Fruit fly (Drosophila melanogaster) whole organism, embryonic: ENCODE data around the gene brv3.

Experiments used
- Ada2b ChIP-seq: fragments of 200-800 bp; sonication (Bioruptor generic); IDR thresholded peaks from 2 replicates; pipeline ENCODE4 v1.3.6; 2022; ENCODE audit warnings: missing biosample characterization, missing genetic modification characterization
- Adf1 ChIP-seq: fragments of 200-800 bp; sonication (Bioruptor generic); IDR thresholded peaks from 2 replicates; pipeline ENCODE4 v1.3.6; 2022; ENCODE audit warnings: missing biosample characterization, missing genetic modification characterization
- Awh ChIP-seq: fragments of 200-800 bp; sonication (Bioruptor generic); IDR thresholded peaks from 2 replicates; pipeline ENCODE4, ENCODE4 v1.3.6; 2022; ENCODE audit warnings: missing biosample characterization, missing genetic modification characterization
- CG12236 ChIP-seq: fragments of 200-800 bp; sonication (Bioruptor generic); optimal IDR thresholded peaks from 2 replicates; lab custom pipeline; 2016; ENCODE audit warnings: missing biosample characterization, missing genetic modification characterization
- CG15011 ChIP-seq: fragments of 200-800 bp; sonication (Bioruptor generic); optimal IDR thresholded peaks from 3 replicates; lab custom pipeline; 2018; ENCODE audit warnings: missing biosample characterization, mild to moderate bottlenecking, missing genetic modification characterization
- CG17359 ChIP-seq: fragments of 200-800 bp; sonication (Bioruptor generic); optimal IDR thresholded peaks from 3 replicates; lab custom pipeline; 2018; ENCODE audit warnings: missing biosample characterization, mild to moderate bottlenecking, missing genetic modification characterization, moderate library complexity
- CG18011 ChIP-seq: fragments of 200-800 bp; sonication (Bioruptor generic); optimal IDR thresholded peaks from 2 replicates; lab custom pipeline; 2017; ENCODE audit warnings: missing biosample characterization, missing genetic modification characterization, mild to moderate bottlenecking, moderate library complexity, missing genotype
- CG18599 ChIP-seq: fragments of 200-800 bp; sonication (Bioruptor generic); optimal IDR thresholded peaks from 3 replicates; lab custom pipeline; 2017; ENCODE audit warnings: missing biosample characterization, missing genetic modification characterization, mild to moderate bottlenecking, moderate library complexity, missing genetic modification reagents
- CG18764 ChIP-seq: fragments of 200-800 bp; sonication (Bioruptor generic); optimal IDR thresholded peaks from 3 replicates; lab custom pipeline; 2016; ENCODE audit warnings: missing biosample characterization, missing genetic modification characterization
- CG2116 ChIP-seq: fragments of 200-800 bp; sonication (Bioruptor generic); optimal IDR thresholded peaks from 3 replicates; lab custom pipeline; 2018; ENCODE audit warnings: missing biosample characterization, mild to moderate bottlenecking, missing genetic modification characterization
- CG2120 ChIP-seq: fragments of 200-800 bp; sonication (Bioruptor generic); optimal IDR thresholded peaks from 3 replicates; lab custom pipeline; 2016; ENCODE audit warnings: missing biosample characterization, missing genetic modification characterization
- CG2202 ChIP-seq: fragments of 200-800 bp; sonication (Bioruptor generic); optimal IDR thresholded peaks from 2 replicates; lab custom pipeline; 2018; ENCODE audit warnings: missing biosample characterization, mild to moderate bottlenecking, missing genetic modification characterization
- CG2678 ChIP-seq: fragments of 200-800 bp; sonication (Bioruptor generic); optimal IDR thresholded peaks from 3 replicates; lab custom pipeline; 2019; ENCODE audit warnings: missing biosample characterization, mild to moderate bottlenecking, missing genetic modification characterization, moderate library complexity
- CG31365 ChIP-seq: fragments of 200-800 bp; sonication (Bioruptor generic); optimal IDR thresholded peaks from 2 replicates; lab custom pipeline; 2018; ENCODE audit warnings: missing biosample characterization, mild to moderate bottlenecking, missing genetic modification characterization
- CG32532 ChIP-seq: fragments of 200-800 bp; sonication (Bioruptor generic); IDR thresholded peaks from 2 replicates; pipeline ENCODE4 v1.3.6; 2022; ENCODE audit warnings: missing biosample characterization, missing genetic modification characterization
- CG34422 ChIP-seq: fragments of 200-800 bp; sonication (Bioruptor generic); IDR thresholded peaks from 3 replicates; pipeline ENCODE4 v1.3.6; 2022; ENCODE audit warnings: missing biosample characterization, missing genetic modification characterization
- CG4404 ChIP-seq: fragments of 200-800 bp; sonication (Bioruptor generic); IDR thresholded peaks from 2 replicates; pipeline ENCODE4 v1.3.6; 2022; ENCODE audit warnings: missing biosample characterization, missing genetic modification characterization
- CG6854 ChIP-seq: fragments of 200-800 bp; sonication (Bioruptor generic); optimal IDR thresholded peaks from 3 replicates; lab custom pipeline; 2017; ENCODE audit warnings: missing biosample characterization, mild to moderate bottlenecking, missing genetic modification characterization
- CG9727 ChIP-seq: fragments of 200-800 bp; sonication (Bioruptor generic); optimal IDR thresholded peaks from 3 replicates; lab custom pipeline; 2017; ENCODE audit warnings: missing biosample characterization, mild to moderate bottlenecking, missing genetic modification characterization
- Deaf1 ChIP-seq: fragments of 200-800 bp; optimal IDR thresholded peaks from 3 replicates; lab custom pipeline; 2019; ENCODE audit warnings: missing biosample characterization, mild to moderate bottlenecking, missing genetic modification characterization, moderate library complexity
- Dfd ChIP-seq, 2 experiments: fragments of >200 bp; optimal IDR thresholded peaks; 2 replicates each; lab custom pipeline; 2017; ENCODE audit warnings: missing biosample characterization in 2 of 2, missing genetic modification characterization in 2 of 2
- Doc2 ChIP-seq: fragments of 200-800 bp; sonication (Bioruptor generic); IDR thresholded peaks from 2 replicates; pipeline ENCODE4 v1.3.6; 2022; ENCODE audit warnings: missing biosample characterization, missing genetic modification characterization
- Dref ChIP-seq: fragments of 200-800 bp; sonication (Bioruptor generic); IDR thresholded peaks from 2 replicates; pipeline ENCODE4 v1.3.6; 2022; ENCODE audit warnings: missing biosample characterization, missing genetic modification characterization
- Ets97D ChIP-seq: fragments of 200-800 bp; sonication (Bioruptor generic); optimal IDR thresholded peaks from 3 replicates; lab custom pipeline; 2016; ENCODE audit warnings: missing biosample characterization, missing genetic modification characterization
- HLHmδ ChIP-seq: fragments of 200-800 bp; sonication (Bioruptor generic); optimal IDR thresholded peaks from 2 replicates; lab custom pipeline; 2018; ENCODE audit warnings: missing biosample characterization, mild to moderate bottlenecking, missing genetic modification characterization, moderate library complexity
- Hr3 ChIP-seq: fragments of 200-800 bp; sonication (Bioruptor generic); optimal IDR thresholded peaks from 3 replicates; lab custom pipeline; 2016; ENCODE audit warnings: missing biosample characterization, missing genetic modification characterization
- Lim3 ChIP-seq: fragments of 200-800 bp; sonication (Bioruptor generic); IDR thresholded peaks from 2 replicates; pipeline ENCODE4 v1.3.6; 2022; ENCODE audit warnings: missing biosample characterization, missing genetic modification characterization
- Lpt ChIP-seq: fragments of >200 bp; optimal IDR thresholded peaks from 2 replicates; lab custom pipeline; 2018; ENCODE audit warnings: missing biosample characterization, missing genetic modification characterization
- Mes4 ChIP-seq: fragments of 200-800 bp; sonication (Bioruptor generic); optimal IDR thresholded peaks from 2 replicates; lab custom pipeline; 2016; ENCODE audit warnings: missing biosample characterization, missing genetic modification characterization
- Mrtf ChIP-seq: fragments of 200-800 bp; sonication (Bioruptor generic); IDR thresholded peaks from 3 replicates; pipeline ENCODE4 v1.3.6; 2022; ENCODE audit warnings: missing biosample characterization, missing genetic modification characterization
- Sin3A ChIP-seq: fragments of >200 bp; optimal IDR thresholded peaks from 2 replicates; lab custom pipeline; 2018
- Sry-δ ChIP-seq: fragments of 200-800 bp; sonication (Bioruptor generic); optimal IDR thresholded peaks from 2 replicates; lab custom pipeline; 2016; ENCODE audit warnings: missing biosample characterization, missing genetic modification characterization
- ab ChIP-seq: fragments of 200-800 bp; sonication (Bioruptor generic); optimal IDR thresholded peaks from 2 replicates; lab custom pipeline; 2016; ENCODE audit warnings: missing biosample characterization, missing genetic modification characterization
- ase ChIP-seq: fragments of 200-800 bp; sonication (Bioruptor generic); IDR thresholded peaks from 3 replicates; pipeline ENCODE4 v1.3.6; 2022; ENCODE audit warnings: missing biosample characterization, missing genetic modification characterization
- az2 ChIP-seq: fragments of 200-800 bp; sonication (Bioruptor generic); optimal IDR thresholded peaks from 3 replicates; lab custom pipeline; 2016; ENCODE audit warnings: missing biosample characterization, missing genetic modification characterization
- bigmax ChIP-seq: fragments of 200-800 bp; sonication (Bioruptor generic); optimal IDR thresholded peaks from 2 replicates; lab custom pipeline; 2018; ENCODE audit warnings: missing biosample characterization, mild to moderate bottlenecking, missing genetic modification characterization
- br ChIP-seq: fragments of >200 bp; optimal IDR thresholded peaks from 2 replicates; lab custom pipeline; 2017
- bsh ChIP-seq, 2 experiments: fragments of 200-800 bp; sonication (Bioruptor generic); optimal IDR thresholded peaks; 2 replicates each; lab custom pipeline; 2017 to 2018; ENCODE audit warnings: mild to moderate bottlenecking in 2 of 2, missing biosample characterization in 2 of 2, missing genetic modification characterization in 2 of 2, moderate library complexity in 1 of 2
- corto ChIP-seq: fragments of 200-800 bp; sonication (Bioruptor generic); optimal IDR thresholded peaks from 2 replicates; lab custom pipeline; 2016; ENCODE audit warnings: missing biosample characterization, mild to moderate bottlenecking, missing genetic modification characterization, moderate library complexity
- crc ChIP-seq: fragments of 200-800 bp; sonication (Bioruptor generic); optimal IDR thresholded peaks from 2 replicates; lab custom pipeline; 2016; ENCODE audit warnings: missing biosample characterization, missing genetic modification characterization
- fd64A ChIP-seq: fragments of 200-800 bp; sonication (Bioruptor generic); optimal IDR thresholded peaks from 3 replicates; lab custom pipeline; 2018; ENCODE audit warnings: missing biosample characterization, mild to moderate bottlenecking, missing genetic modification characterization
- hbn ChIP-seq: fragments of 200-800 bp; sonication (Bioruptor generic); IDR thresholded peaks from 2 replicates; pipeline ENCODE4 v1.3.6; 2022; ENCODE audit warnings: missing biosample characterization, missing genetic modification characterization; ENCODE audit not compliant: partially characterized antibody
- p53 ChIP-seq: fragments of 200-800 bp; sonication (Bioruptor generic); optimal IDR thresholded peaks from 2 replicates; lab custom pipeline; 2016; ENCODE audit warnings: missing biosample characterization, missing genetic modification characterization
- pita ChIP-seq: fragments of 200-800 bp; sonication (Bioruptor generic); optimal IDR thresholded peaks from 2 replicates; lab custom pipeline; 2017; ENCODE audit warnings: missing biosample characterization, mild to moderate bottlenecking, missing genetic modification characterization
- pum ChIP-seq: fragments of 200-800 bp; sonication (Bioruptor generic); optimal IDR thresholded peaks from 2 replicates; lab custom pipeline; 2016; ENCODE audit warnings: missing biosample characterization, missing genetic modification characterization
- scrt ChIP-seq: fragments of 200-800 bp; sonication (Bioruptor generic); optimal IDR thresholded peaks from 2 replicates; lab custom pipeline; 2018; ENCODE audit warnings: missing biosample characterization, mild to moderate bottlenecking, missing genetic modification characterization, moderate library complexity
- sd ChIP-seq: fragments of 200-800 bp; sonication (Bioruptor generic); optimal IDR thresholded peaks from 3 replicates; lab custom pipeline; 2018; ENCODE audit warnings: missing biosample characterization, mild to moderate bottlenecking, missing genetic modification characterization, moderate library complexity
- slbo ChIP-seq: fragments of 200-800 bp; sonication (Bioruptor generic); IDR thresholded peaks from 2 replicates; pipeline ENCODE4 v1.3.6; 2022; ENCODE audit warnings: missing biosample characterization, missing genetic modification characterization
- stwl ChIP-seq: fragments of 200-800 bp; sonication (Bioruptor generic); optimal IDR thresholded peaks from 3 replicates; lab custom pipeline; 2018; ENCODE audit warnings: missing biosample characterization, mild to moderate bottlenecking, missing genetic modification characterization, moderate library complexity
- tio ChIP-seq: fragments of 200-800 bp; sonication (Bioruptor generic); optimal IDR thresholded peaks from 2 replicates; lab custom pipeline; 2017; ENCODE audit warnings: missing biosample characterization, missing genetic modification characterization, inconsistent platforms
- trem ChIP-seq: fragments of 200-800 bp; optimal IDR thresholded peaks from 3 replicates; lab custom pipeline; 2019; ENCODE audit warnings: missing biosample characterization, mild to moderate bottlenecking, missing genetic modification characterization, moderate library complexity

brv3 gene

DNA sequence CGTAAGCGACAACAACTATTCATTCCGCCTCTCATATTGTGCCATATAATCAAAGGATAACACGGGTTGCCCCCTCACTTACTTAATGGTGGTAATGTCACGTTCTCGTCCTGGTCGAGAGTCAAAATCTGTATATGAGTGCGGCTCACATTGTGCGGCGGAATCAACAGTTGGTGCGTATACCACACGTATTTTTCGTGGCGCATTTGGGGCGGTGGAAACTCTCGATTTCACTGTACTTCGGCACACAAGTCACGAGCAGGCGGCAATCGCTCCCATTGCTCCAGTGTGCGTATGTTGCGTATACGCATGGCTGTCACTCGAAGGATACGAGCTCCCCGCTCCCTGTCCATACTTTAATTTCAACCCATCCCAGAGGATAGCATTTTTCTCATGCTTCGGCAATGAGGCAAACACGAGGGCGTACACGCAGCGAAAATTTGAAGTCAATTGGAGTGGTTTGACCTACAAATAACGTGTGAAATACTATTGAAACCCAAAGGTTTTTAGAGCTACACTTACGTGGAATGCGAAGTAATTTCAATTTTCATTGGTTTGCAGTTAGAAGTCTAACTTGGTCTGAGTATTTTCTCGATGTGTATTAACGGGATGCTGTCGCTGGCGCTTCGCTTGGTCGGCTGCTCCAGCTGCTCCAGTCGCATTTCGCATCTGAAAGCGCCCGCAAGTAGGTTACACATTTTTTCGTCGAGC is 42.4 kb downstream of the brv3 start (continued):
- TF ChIP-seq ab (GFP tag; lab: Kevin White, UChicago) (peak; percentile 56), Lpt (no peak), Dfd (GFP tag; optimal IDR thresholded peaks at IDR 0.05; lab: Kevin White, UChicago) (no peak), Deaf1 (peak; percentile 96), sd (tag; lab: Kevin White, UChicago) (peak; percentile 52), Dref (GFP tag; lab: Robert Waterston, UW) (no peak), Doc2 (GFP tag; lab: Robert Waterston, UW) (peak; percentile 43; the same call in 1 of the 2 replicates), CG2678 (peak; percentile 81), Ets97D (GFP tag; lab: Kevin White, UChicago) (peak; percentile 24), pum (GFP tag; lab: Kevin White, UChicago) (peak; percentile 69), Lim3 (0 out of 2 replicates have a peak, but pooled peaks have one; percentile 18), bigmax (GFP tag; lab: Kevin White, UChicago) (no peak), crc (peak; percentile 66), stwl (tag; lab: Kevin White, UChicago) (no peak), CG34422 (GFP tag; lab: Robert Waterston, UW) (peak; percentile 75; the same call in 2 of the 3 replicates), p53 (GFP tag; lab: Kevin White, UChicago) (peak; percentile 45), Ada2b (GFP tag; lab: Robert Waterston, UW) (peak; percentile 85), CG2202 (tag; lab: Kevin White, UChicago) (no peak), CG4404 (GFP tag; lab: Robert Waterston, UW) (peak; percentile 52), CG15011 (GFP tag; lab: Kevin White, UChicago) (peak; percentile 59), ase (GFP tag; lab: Robert Waterston, UW) (peak; percentile 65; the same call in 1 of the 3 replicates), CG18599 (GFP tag; lab: Kevin White, UChicago) (peak; percentile 96), Adf1 (GFP tag; lab: Robert Waterston, UW) (peak; percentile 62), Sin3A (lab: Kevin White, UChicago) (no peak), Hr3 (GFP tag; lab: Kevin White, UChicago) (peak; percentile 58), tio (peak; percentile 64), CG2116 (GFP tag; lab: Kevin White, UChicago) (peak; percentile 12), CG31365 (tag; lab: Kevin White, UChicago) (peak; percentile 45), CG18764 (GFP tag; lab: Kevin White, UChicago) (peak; percentile 69), CG9727 (GFP tag; lab: Kevin White, UChicago) (peak; percentile 77), scrt (GFP tag; lab: Kevin White, UChicago) (peak; percentile 94), fd64A (GFP tag; lab: Kevin White, UChicago) (no peak), Awh (peak; percentile 67), br (lab: Kevin White, UChicago) (no peak), CG6854 (GFP tag; lab: Kevin White, UChicago) (peak; percentile 78), Mes4 (peak; percentile 36), bsh (GFP tag; optimal IDR thresholded peaks at IDR 0.05; lab: Kevin White, UChicago) (peak in 1 of 2 experiments; percentile 48), CG18011 (GFP tag; lab: Kevin White, UChicago) (peak; percentile 53), CG17359 (tag; lab: Kevin White, UChicago) (peak; percentile 74), hbn (GFP tag; lab: Robert Waterston, UW) (no peak), trem (tag; lab: Kevin White, UChicago) (no peak), slbo (GFP tag; lab: Robert Waterston, UW) (peak; percentile 89), corto (GFP tag; lab: Kevin White, UChicago) (no peak), pita (GFP tag; lab: Kevin White, UChicago) (no peak), az2 (GFP tag; lab: Kevin White, UChicago) (peak; percentile 58), CG32532 (peak; percentile 88), Sry-δ (peak; percentile 45), CG2120 (GFP tag; lab: Kevin White, UChicago) (peak; percentile 93), Mrtf (GFP tag; lab: Robert Waterston, UW) (peak; percentile 72; the same call in 2 of the 3 replicates), HLHmδ (GFP tag; lab: Kevin White, UChicago) (no peak), CG12236 (GFP tag; lab: Kevin White, UChicago) (no peak)
